Worm (Caenorhabditis elegans) whole organism, L3 larva: Measurements from ENCODE around the gene gpd-2.

Source experiments
- ZK546.5 ChIP-seq: sonication (generic microtip); optimal IDR thresholded peaks from 2 replicates; lab custom pipeline; 2017; ENCODE audit warnings: missing biosample characterization, missing genetic modification characterization
- ceh-82 ChIP-seq: fragments of 150-350 bp; optimal IDR thresholded peaks from 2 replicates; lab custom pipeline; 2014; ENCODE audit warnings: missing biosample characterization, missing genetic modification characterization
- eor-1 ChIP-seq, 2 experiments: fragments of 150-350 bp; optimal IDR thresholded peaks; 2 replicates each; lab custom pipeline; 2014 to 2018; ENCODE audit warnings: missing biosample characterization in 2 of 2, missing genetic modification characterization in 2 of 2
- nhr-11 ChIP-seq: fragments of 150-350 bp; optimal IDR thresholded peaks from 2 replicates; lab custom pipeline; 2014; ENCODE audit warnings: missing biosample characterization, missing genetic modification characterization
- nhr-237 ChIP-seq: fragments of 150-350 bp; optimal IDR thresholded peaks from 2 replicates; lab custom pipeline; 2014; ENCODE audit warnings: missing biosample characterization, missing genetic modification characterization

ce11 chrX:3089423-3089822 lies 25.1 kb downstream of the gpd-2 start, which contains the start of gene pccb-1:
- no peak for TF ChIP-seq ceh-82
- TF ChIP-seq nhr-11, result no peak
- no peak for TF ChIP-seq nhr-237 (tag; lab: Kevin White, UChicago)
- TF ChIP-seq ZK546.5 (tag; lab: Kevin White, UChicago), result no peak
- no peak for TF ChIP-seq eor-1 (tag; optimal IDR thresholded peaks at IDR 0.05; lab: Kevin White, UChicago)
